Fruit fly (Drosophila melanogaster): ENCODE results near the gene CG8132.

Gene CG8132

DNA sequence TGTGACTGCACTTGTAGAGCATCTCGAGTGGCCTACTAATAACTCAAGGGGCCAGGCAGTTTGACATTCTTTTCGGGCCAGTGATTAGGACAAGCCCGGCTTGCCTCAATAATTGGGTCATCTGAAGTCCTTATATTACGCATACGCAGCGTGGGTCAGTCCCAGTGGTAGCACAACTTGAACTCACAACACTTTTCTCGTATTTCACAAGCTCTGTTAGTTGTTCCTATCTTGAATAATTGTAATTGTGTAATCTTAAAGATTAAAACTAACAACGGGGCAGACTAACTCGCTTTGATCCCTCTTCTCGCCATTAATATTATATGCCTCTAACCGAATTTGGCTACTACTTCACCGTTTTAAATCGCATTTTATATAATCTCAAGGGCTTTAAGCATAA, 34.6 kb downstream of the CG8132 start:
- no peak for TF ChIP-seq CG7045 (GFP tag; optimal IDR thresholded peaks at IDR 0.05)
- TF ChIP-seq CG11617 (GFP tag; optimal IDR thresholded peaks at IDR 0.05) = no peak
- no peak for TF ChIP-seq CG1620 (GFP tag; optimal IDR thresholded peaks at IDR 0.05)
- TF ChIP-seq Mnt (GFP tag; optimal IDR thresholded peaks at IDR 0.05) = no peak
- no peak for TF ChIP-seq Clk (GFP tag; optimal IDR thresholded peaks at IDR 0.05)

DNA sequence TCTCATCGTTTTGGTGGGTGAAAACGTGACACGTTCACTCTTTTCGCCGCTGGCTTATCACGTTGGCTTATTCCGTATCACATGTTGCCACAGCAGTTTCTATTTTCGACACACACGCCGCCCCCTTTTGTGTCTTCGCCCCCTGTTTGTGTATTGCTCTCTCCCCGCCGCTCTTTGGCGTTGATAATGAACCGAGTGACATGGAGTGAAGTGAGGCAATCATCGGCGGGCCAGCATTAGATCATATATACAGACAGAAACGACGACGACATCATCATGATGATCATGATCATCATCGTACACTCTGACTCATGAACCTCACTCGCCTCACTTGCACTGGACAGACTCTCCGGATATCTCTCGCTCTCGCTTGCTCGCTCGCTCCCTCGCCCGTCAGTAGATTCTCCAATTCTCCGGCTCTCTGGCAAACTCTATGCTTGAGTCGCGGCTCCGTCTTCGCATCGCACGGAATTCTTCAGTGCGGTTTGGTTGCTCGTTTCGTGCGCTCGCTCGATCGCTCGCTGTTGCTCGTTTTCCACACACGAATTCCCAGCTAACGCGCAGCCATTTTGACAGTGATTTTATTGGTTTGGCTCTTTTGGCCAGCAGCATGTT, 35.2 kb downstream of the CG8132 start:
- TF ChIP-seq CG7101 (tag; optimal IDR thresholded peaks at IDR 0.05) (no peak), Clk (GFP tag; optimal IDR thresholded peaks at IDR 0.05) (no peak), CG11617 (GFP tag; optimal IDR thresholded peaks at IDR 0.05) (no peak), pad (GFP tag; optimal IDR thresholded peaks at IDR 0.05) (no peak), CG1620 (GFP tag; optimal IDR thresholded peaks at IDR 0.05) (no peak), cic (GFP tag; optimal IDR thresholded peaks at IDR 0.05) (no peak), toe (GFP tag; optimal IDR thresholded peaks at IDR 0.05) (no peak), tj (GFP tag; optimal IDR thresholded peaks at IDR 0.05) (no peak), Crg-1 (GFP tag; optimal IDR thresholded peaks at IDR 0.05) (no peak), CG33017 (tag; optimal IDR thresholded peaks at IDR 0.05) (no peak), Mnt (GFP tag; optimal IDR thresholded peaks at IDR 0.05) (peak; percentile 17), ovo (GFP tag; optimal IDR thresholded peaks at IDR 0.05) (no peak), Hr96 (GFP tag; optimal IDR thresholded peaks at IDR 0.05) (no peak), CG7045 (GFP tag; optimal IDR thresholded peaks at IDR 0.05) (no peak), CG12768 (GFP tag; optimal IDR thresholded peaks at IDR 0.05) (peak; percentile 26), CG5204 (GFP tag; optimal IDR thresholded peaks at IDR 0.05) (no peak), kay (GFP tag; ENCODE audit: borderline replicate concordance) (no peak), bab1 (GFP tag; optimal IDR thresholded peaks at IDR 0.05) (peak; percentile 9), CG14711 (tag; optimal IDR thresholded peaks at IDR 0.05) (no peak), cnc (optimal IDR thresholded peaks at IDR 0.05) (no peak)

DNA sequence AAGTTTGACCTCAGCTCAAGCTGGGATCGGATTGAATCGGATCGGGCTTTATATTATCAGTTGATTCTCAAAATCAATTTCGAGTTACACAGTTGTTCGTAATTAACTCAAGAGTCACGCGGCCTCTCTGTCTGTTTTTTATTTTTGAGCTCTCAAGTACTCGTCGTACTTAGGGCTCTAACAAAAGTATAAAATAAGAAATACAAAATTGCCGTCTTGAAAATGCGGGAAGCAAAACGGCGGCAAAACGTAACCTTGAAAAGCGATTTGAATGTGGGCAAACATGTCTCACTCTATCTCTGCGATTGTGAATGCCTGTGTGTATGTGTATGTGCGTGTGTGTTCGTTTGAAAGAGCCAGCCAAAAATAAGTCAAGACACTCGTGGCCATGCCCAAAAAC, 36.3 kb downstream of the CG8132 start:
- TF ChIP-seq bab1 (GFP tag; optimal IDR thresholded peaks at IDR 0.05) = no peak
- no peak for TF ChIP-seq CG7045 (GFP tag; optimal IDR thresholded peaks at IDR 0.05)
- no peak for TF ChIP-seq Clk (GFP tag; optimal IDR thresholded peaks at IDR 0.05)
- TF ChIP-seq cic (GFP tag; optimal IDR thresholded peaks at IDR 0.05) = no peak
- no peak for TF ChIP-seq ovo (GFP tag; optimal IDR thresholded peaks at IDR 0.05)
- TF ChIP-seq CG12768 (GFP tag; optimal IDR thresholded peaks at IDR 0.05) = no peak
- TF ChIP-seq CG5204 (GFP tag; optimal IDR thresholded peaks at IDR 0.05) = no peak
- TF ChIP-seq CG1620 (GFP tag; optimal IDR thresholded peaks at IDR 0.05) = no peak
- TF ChIP-seq Hr96 (GFP tag; optimal IDR thresholded peaks at IDR 0.05) = no peak
- no peak for TF ChIP-seq toe (GFP tag; optimal IDR thresholded peaks at IDR 0.05)
- no peak for TF ChIP-seq tj (GFP tag; optimal IDR thresholded peaks at IDR 0.05)
- TF ChIP-seq Crg-1 (GFP tag; optimal IDR thresholded peaks at IDR 0.05) = no peak
- no peak for TF ChIP-seq CG11617 (GFP tag; optimal IDR thresholded peaks at IDR 0.05)
- TF ChIP-seq Mnt (GFP tag; optimal IDR thresholded peaks at IDR 0.05) = no peak
- no peak for TF ChIP-seq kay (GFP tag; ENCODE audit: borderline replicate concordance)
- TF ChIP-seq cnc (optimal IDR thresholded peaks at IDR 0.05) = no peak

DNA sequence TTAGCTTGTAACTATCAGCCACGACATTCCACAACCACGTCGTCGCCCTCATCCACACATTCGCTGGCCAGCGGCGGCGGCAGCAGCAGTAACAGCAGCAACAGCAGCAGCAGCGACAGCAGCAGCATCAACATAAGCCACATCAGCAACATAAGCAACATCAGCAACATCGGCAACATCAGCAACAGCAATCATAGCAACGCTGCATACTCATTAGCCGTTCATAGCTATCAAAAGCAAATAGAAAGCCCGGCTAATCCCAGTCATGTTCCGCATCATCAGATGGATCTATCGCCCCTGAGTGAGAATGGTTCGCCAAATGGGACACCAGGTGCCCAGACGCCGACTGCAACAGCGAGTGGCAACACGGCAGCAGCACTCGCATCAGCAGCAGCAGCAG, 39.8 kb downstream of the CG8132 start:
- TF ChIP-seq CG12768 (GFP tag; optimal IDR thresholded peaks at IDR 0.05) (no peak), CG5204 (GFP tag; optimal IDR thresholded peaks at IDR 0.05) (no peak), cnc (optimal IDR thresholded peaks at IDR 0.05) (no peak), Clk (GFP tag; optimal IDR thresholded peaks at IDR 0.05) (no peak), pad (GFP tag; optimal IDR thresholded peaks at IDR 0.05) (no peak), ovo (GFP tag; optimal IDR thresholded peaks at IDR 0.05) (no peak), bab1 (GFP tag; optimal IDR thresholded peaks at IDR 0.05) (no peak), toe (GFP tag; optimal IDR thresholded peaks at IDR 0.05) (no peak), Hr96 (GFP tag; optimal IDR thresholded peaks at IDR 0.05) (no peak), tj (GFP tag; optimal IDR thresholded peaks at IDR 0.05) (no peak), cic (GFP tag; optimal IDR thresholded peaks at IDR 0.05) (no peak)

DNA sequence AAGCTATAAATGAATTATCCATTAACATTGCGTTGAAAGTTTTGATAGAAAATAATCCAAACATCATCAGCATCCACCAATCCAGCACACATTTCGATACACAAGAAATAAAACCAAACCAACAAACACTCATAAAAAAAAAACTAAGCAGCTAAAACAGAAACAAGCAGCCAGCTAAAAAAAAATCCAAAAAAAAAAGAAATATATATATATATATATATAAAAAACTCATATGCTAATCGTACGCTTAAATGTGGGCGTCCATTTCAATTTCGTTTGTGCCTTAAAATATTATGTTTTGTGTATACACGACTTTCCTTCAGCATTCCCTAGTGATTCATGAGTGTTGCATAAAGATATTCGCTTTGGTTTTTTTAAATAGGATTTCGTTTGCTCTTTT, 40.7 kb downstream of the CG8132 start:
- TF ChIP-seq CG12768 (GFP tag; optimal IDR thresholded peaks at IDR 0.05) = no peak
- TF ChIP-seq cic (GFP tag; optimal IDR thresholded peaks at IDR 0.05) = no peak
- TF ChIP-seq CG33017 (tag; optimal IDR thresholded peaks at IDR 0.05) = no peak
- TF ChIP-seq CG11617 (GFP tag; optimal IDR thresholded peaks at IDR 0.05) = no peak
- no peak for TF ChIP-seq bab1 (GFP tag; optimal IDR thresholded peaks at IDR 0.05)
- no peak for TF ChIP-seq CG14711 (tag; optimal IDR thresholded peaks at IDR 0.05)

DNA sequence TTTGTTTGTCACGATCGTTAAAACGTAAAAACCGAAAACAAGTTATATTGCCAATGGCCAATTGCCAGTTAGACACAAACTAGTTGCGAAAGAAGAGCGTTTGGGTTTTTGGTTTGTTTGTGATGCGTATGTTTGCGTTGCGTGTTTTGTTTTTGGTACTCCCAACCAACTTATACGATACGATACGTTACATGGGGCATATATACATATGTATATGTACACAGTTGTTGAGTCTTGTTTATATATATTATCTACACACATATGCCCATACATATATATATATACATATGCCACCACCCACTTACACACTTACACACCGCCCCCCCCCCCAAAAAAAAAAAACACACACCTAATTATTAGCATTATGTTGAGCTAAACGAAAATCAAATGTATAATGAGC, 47.0 kb downstream of the CG8132 start:
- TF ChIP-seq CG33017 (tag; optimal IDR thresholded peaks at IDR 0.05) = no peak
- no peak for TF ChIP-seq CG7045 (GFP tag; optimal IDR thresholded peaks at IDR 0.05)
- no peak for TF ChIP-seq Hr96 (GFP tag; optimal IDR thresholded peaks at IDR 0.05)
- TF ChIP-seq pad (GFP tag; optimal IDR thresholded peaks at IDR 0.05) = no peak
- TF ChIP-seq CG5204 (GFP tag; optimal IDR thresholded peaks at IDR 0.05) = no peak
- TF ChIP-seq cic (GFP tag; optimal IDR thresholded peaks at IDR 0.05) = no peak
- no peak for TF ChIP-seq Clk (GFP tag; optimal IDR thresholded peaks at IDR 0.05)
- TF ChIP-seq ovo (GFP tag; optimal IDR thresholded peaks at IDR 0.05) = no peak

DNA sequence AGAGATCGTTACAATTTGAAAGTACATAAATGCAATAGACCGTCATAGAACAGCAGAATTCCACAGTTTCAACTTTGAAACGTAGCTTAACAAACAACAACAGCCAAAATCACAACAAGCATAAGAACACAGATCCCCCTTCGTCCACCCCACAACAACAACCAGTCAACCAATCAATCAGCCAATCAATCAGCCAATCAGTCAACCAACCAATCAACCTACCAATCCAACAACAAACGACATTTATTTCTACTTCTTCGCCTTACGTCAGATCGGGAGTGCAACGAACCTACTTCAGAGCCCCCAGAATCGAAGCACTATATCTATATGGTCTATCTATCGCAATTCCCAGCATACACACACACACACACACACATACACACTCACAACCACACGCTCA, 49.4 kb downstream of the CG8132 start:
- no peak for TF ChIP-seq bab1 (GFP tag; optimal IDR thresholded peaks at IDR 0.05)
- no peak for TF ChIP-seq Crg-1 (GFP tag; optimal IDR thresholded peaks at IDR 0.05)
- TF ChIP-seq Mnt (GFP tag; optimal IDR thresholded peaks at IDR 0.05) = no peak
- no peak for TF ChIP-seq tj (GFP tag; optimal IDR thresholded peaks at IDR 0.05)
- no peak for TF ChIP-seq Clk (GFP tag; optimal IDR thresholded peaks at IDR 0.05)
- no peak for TF ChIP-seq ovo (GFP tag; optimal IDR thresholded peaks at IDR 0.05)
- TF ChIP-seq CG11617 (GFP tag; optimal IDR thresholded peaks at IDR 0.05) = no peak
- no peak for TF ChIP-seq kay (GFP tag; ENCODE audit: borderline replicate concordance)
- no peak for TF ChIP-seq cnc (optimal IDR thresholded peaks at IDR 0.05)
- TF ChIP-seq CG14711 (tag; optimal IDR thresholded peaks at IDR 0.05) = no peak
- TF ChIP-seq CG7101 (tag; optimal IDR thresholded peaks at IDR 0.05) = no peak
- no peak for TF ChIP-seq CG12768 (GFP tag; optimal IDR thresholded peaks at IDR 0.05)
- no peak for TF ChIP-seq CG7045 (GFP tag; optimal IDR thresholded peaks at IDR 0.05)
- no peak for TF ChIP-seq CG33017 (tag; optimal IDR thresholded peaks at IDR 0.05)
- no peak for TF ChIP-seq CG1620 (GFP tag; optimal IDR thresholded peaks at IDR 0.05)
- TF ChIP-seq Hr96 (GFP tag; optimal IDR thresholded peaks at IDR 0.05) = no peak

All from whole organism, adult.